Fruit fly (Drosophila melanogaster) whole organism, wandering third instar larva: ENCODE data around the gene CG33181.

Experiments used
- CG32264 ChIP-seq: fragments of 200-800 bp; sonication (Bioruptor generic); optimal IDR thresholded peaks from 2 replicates; lab custom pipeline; 2016; ENCODE audit warnings: missing biosample characterization, missing genetic modification characterization
- Dif ChIP-seq: fragments of 200-275, 200-300 bp; sonication (Bioruptor generic); optimal IDR thresholded peaks from 2 replicates; lab custom pipeline; 2018; ENCODE audit warnings: missing biosample characterization, missing genetic modification characterization; ENCODE audit not compliant: partially characterized antibody
- Myc ChIP-seq: fragments of >200 bp; optimal IDR thresholded peaks from 2 replicates; lab custom pipeline; 2017
- Sp1 ChIP-seq: fragments of 200-800 bp; sonication (Bioruptor generic); optimal IDR thresholded peaks from 3 replicates; lab custom pipeline; 2019; ENCODE audit warnings: missing biosample characterization, mild to moderate bottlenecking, missing genetic modification characterization, moderate library complexity
- foxo ChIP-seq, 2 experiments: fragments of 200-800 bp; sonication (Bioruptor generic); optimal IDR thresholded peaks; 2 replicates in 1 of 2; 3 replicates in 1 of 2; lab custom pipeline; 2016 to 2017; ENCODE audit warnings: missing biosample characterization in 2 of 2, missing genetic modification characterization in 2 of 2
- tai ChIP-seq: sonication (Bioruptor generic); optimal IDR thresholded peaks from 2 replicates; lab custom pipeline; 2016; ENCODE audit warnings: missing biosample characterization, missing genetic modification characterization

dm6 chrX:8476817-8477216, 12.3 kb upstream of the CG33181 start, which contains the start of gene Cp7Fc:
- TF ChIP-seq foxo (GFP tag; optimal IDR thresholded peaks at IDR 0.05; lab: Kevin White, UChicago) (no peak), Dif (GFP tag; lab: Kevin White, UChicago) (no peak), Myc (lab: Kevin White, UChicago) (no peak), tai (no peak), CG32264 (GFP tag; lab: Kevin White, UChicago) (no peak), Sp1 (no peak)
